Fruit fly (Drosophila melanogaster) whole organism, embryonic: ENCODE measurements around the gene CG5849.

Experiments
- Atf6 ChIP-seq: fragments of 200-800 bp; sonication (Bioruptor generic); IDR thresholded peaks from 2 replicates; pipeline ENCODE4 v1.3.6; 2022; ENCODE audit warnings: missing biosample characterization, missing genetic modification characterization
- Awh ChIP-seq: fragments of 200-800 bp; sonication (Bioruptor generic); IDR thresholded peaks from 2 replicates; pipeline ENCODE4, ENCODE4 v1.3.6; 2022; ENCODE audit warnings: missing biosample characterization, missing genetic modification characterization
- Bdp1 ChIP-seq: fragments of 200-800 bp; sonication (Bioruptor generic); optimal IDR thresholded peaks from 3 replicates; lab custom pipeline; 2016; ENCODE audit warnings: missing biosample characterization, missing genetic modification characterization
- CG10543 ChIP-seq: fragments of 200-800 bp; sonication (Bioruptor generic); optimal IDR thresholded peaks from 3 replicates; lab custom pipeline; 2017; ENCODE audit warnings: missing biosample characterization, mild to moderate bottlenecking, missing genetic modification characterization, moderate library complexity
- CG11504 ChIP-seq: fragments of 200-800 bp; sonication (Bioruptor generic); optimal IDR thresholded peaks from 3 replicates; lab custom pipeline; 2019; ENCODE audit warnings: missing biosample characterization, mild to moderate bottlenecking, missing genetic modification characterization, moderate library complexity
- CG13424 ChIP-seq: fragments of 200-800 bp; sonication (Bioruptor generic); optimal IDR thresholded peaks from 2 replicates; lab custom pipeline; 2019; ENCODE audit warnings: missing biosample characterization, mild to moderate bottlenecking, missing genetic modification characterization, moderate library complexity
- CG13775 ChIP-seq: fragments of 200-800 bp; sonication (Bioruptor generic); optimal IDR thresholded peaks from 3 replicates; lab custom pipeline; 2017; ENCODE audit warnings: missing biosample characterization, mild to moderate bottlenecking, missing genetic modification characterization
- CG15011 ChIP-seq: fragments of 200-800 bp; sonication (Bioruptor generic); optimal IDR thresholded peaks from 3 replicates; lab custom pipeline; 2018; ENCODE audit warnings: missing biosample characterization, mild to moderate bottlenecking, missing genetic modification characterization
- CG17829 ChIP-seq: fragments of 200-800 bp; optimal IDR thresholded peaks from 2 replicates; lab custom pipeline; 2019; ENCODE audit warnings: missing biosample characterization, mild to moderate bottlenecking, missing genetic modification characterization, moderate library complexity
- CG18476 ChIP-seq: fragments of 200-800 bp; sonication (Bioruptor generic); optimal IDR thresholded peaks from 2 replicates; lab custom pipeline; 2016; ENCODE audit warnings: missing biosample characterization, mild to moderate bottlenecking, missing genetic modification characterization
- CG30020 ChIP-seq: fragments of 200-800 bp; optimal IDR thresholded peaks from 2 replicates; lab custom pipeline; 2019; ENCODE audit warnings: missing biosample characterization, mild to moderate bottlenecking, missing genetic modification characterization, moderate library complexity
- CG4707 ChIP-seq: fragments of 200-800 bp; sonication (Bioruptor generic); optimal IDR thresholded peaks from 2 replicates; lab custom pipeline; 2018; ENCODE audit warnings: missing biosample characterization, mild to moderate bottlenecking, missing genetic modification characterization, moderate library complexity
- CG4820 ChIP-seq: fragments of 200-800 bp; sonication (Bioruptor generic); optimal IDR thresholded peaks from 3 replicates; lab custom pipeline; 2016; ENCODE audit warnings: missing biosample characterization, missing genetic modification characterization
- CG5180 ChIP-seq: fragments of 200-800 bp; sonication (Bioruptor generic); optimal IDR thresholded peaks from 3 replicates; lab custom pipeline; 2017; ENCODE audit warnings: missing biosample characterization, missing genetic modification characterization, mild to moderate bottlenecking, moderate library complexity, missing genetic modification reagents
- CG7786 ChIP-seq: fragments of 200-800 bp; sonication (Bioruptor generic); optimal IDR thresholded peaks from 2 replicates; lab custom pipeline; 2016; ENCODE audit warnings: missing biosample characterization, missing genetic modification characterization
- CG9876 ChIP-seq: fragments of 200-800 bp; sonication (Bioruptor generic); optimal IDR thresholded peaks from 2 replicates; lab custom pipeline; 2016; ENCODE audit warnings: missing biosample characterization, missing genetic modification characterization
- Doc2 ChIP-seq: fragments of 200-800 bp; sonication (Bioruptor generic); IDR thresholded peaks from 2 replicates; pipeline ENCODE4 v1.3.6; 2022; ENCODE audit warnings: missing biosample characterization, missing genetic modification characterization
- E2f2 ChIP-seq: fragments of 200-800 bp; sonication (Bioruptor generic); IDR thresholded peaks from 2 replicates; pipeline ENCODE4 v1.3.6; 2022; ENCODE audit warnings: missing biosample characterization, missing genetic modification characterization
- ERR ChIP-seq: fragments of 200-800 bp; sonication (Bioruptor generic); optimal IDR thresholded peaks from 2 replicates; lab custom pipeline; 2016; ENCODE audit warnings: missing biosample characterization, missing genetic modification characterization
- Eip74EF ChIP-seq, 2 experiments: fragments of 200-800 bp in 1 of 2; fragments of >200 bp in 1 of 2; sonication (Bioruptor generic) in 1 of 2; optimal IDR thresholded peaks; 2 replicates each; lab custom pipeline; 2017 to 2019; ENCODE audit warnings: missing biosample characterization in 2 of 2, missing genetic modification characterization in 2 of 2, mild to moderate bottlenecking in 1 of 2, moderate library complexity in 1 of 2
- HmgZ ChIP-seq: fragments of 200-800 bp; sonication (Bioruptor generic); optimal IDR thresholded peaks from 2 replicates; lab custom pipeline; 2018; ENCODE audit warnings: missing biosample characterization, mild to moderate bottlenecking, missing genetic modification characterization
- Hr3 ChIP-seq: fragments of 200-800 bp; sonication (Bioruptor generic); optimal IDR thresholded peaks from 3 replicates; lab custom pipeline; 2016; ENCODE audit warnings: missing biosample characterization, missing genetic modification characterization
- Mad ChIP-seq: fragments of 200-800 bp; sonication (Bioruptor generic); optimal IDR thresholded peaks from 2 replicates; lab custom pipeline; 2016; ENCODE audit warnings: missing biosample characterization, missing genetic modification characterization
- Nf-YB ChIP-seq: fragments of 200-800 bp; sonication (Bioruptor generic); optimal IDR thresholded peaks from 3 replicates; lab custom pipeline; 2019; ENCODE audit warnings: missing biosample characterization, mild to moderate bottlenecking, missing genetic modification characterization, moderate library complexity
- Nf-YC ChIP-seq: fragments of 200-800 bp; optimal IDR thresholded peaks from 3 replicates; lab custom pipeline; 2019; ENCODE audit warnings: missing biosample characterization, mild to moderate bottlenecking, missing genetic modification characterization, moderate library complexity
- Pdp1 ChIP-seq, 2 experiments: fragments of 200-800 bp; sonication (Bioruptor generic); optimal IDR thresholded peaks; 3 replicates each; lab custom pipeline; 2016; ENCODE audit warnings: missing biosample characterization in 2 of 2, missing genetic modification characterization in 2 of 2, mild to moderate bottlenecking in 1 of 2, moderate library complexity in 1 of 2
- Sox100B ChIP-seq: fragments of 200-800 bp; sonication (Bioruptor generic); optimal IDR thresholded peaks from 3 replicates; lab custom pipeline; 2018; ENCODE audit warnings: missing biosample characterization, mild to moderate bottlenecking, missing genetic modification characterization
- Ssrp ChIP-seq: fragments of 200-800 bp; sonication (Bioruptor generic); optimal IDR thresholded peaks from 2 replicates; lab custom pipeline; 2018; ENCODE audit warnings: missing biosample characterization, mild to moderate bottlenecking, missing genetic modification characterization, moderate library complexity
- az2 ChIP-seq: fragments of 200-800 bp; sonication (Bioruptor generic); optimal IDR thresholded peaks from 3 replicates; lab custom pipeline; 2016; ENCODE audit warnings: missing biosample characterization, missing genetic modification characterization
- cad ChIP-seq: fragments of >200 bp; optimal IDR thresholded peaks from 2 replicates; lab custom pipeline; 2017; ENCODE audit warnings: missing biosample characterization, missing genetic modification characterization
- chif ChIP-seq, 2 experiments: fragments of 200-800 bp; sonication (Bioruptor generic); optimal IDR thresholded peaks; 3 replicates each; lab custom pipeline; 2016; ENCODE audit warnings: missing biosample characterization in 2 of 2, missing genetic modification characterization in 2 of 2
- chn ChIP-seq: fragments of 200-800 bp; sonication (Bioruptor generic); optimal IDR thresholded peaks from 2 replicates; lab custom pipeline; 2016; ENCODE audit warnings: missing biosample characterization, missing genetic modification characterization
- dmrt11E ChIP-seq: fragments of 200-800 bp; sonication (Bioruptor generic); optimal IDR thresholded peaks from 3 replicates; lab custom pipeline; 2018; ENCODE audit warnings: missing biosample characterization, mild to moderate bottlenecking, missing genetic modification characterization, moderate library complexity
- fd3F ChIP-seq: fragments of 200-800 bp; sonication (Bioruptor generic); optimal IDR thresholded peaks from 2 replicates; lab custom pipeline; 2018; ENCODE audit warnings: missing biosample characterization, mild to moderate bottlenecking, missing genetic modification characterization, moderate library complexity
- gsb-n ChIP-seq: fragments of 200-800 bp; sonication (Bioruptor generic); optimal IDR thresholded peaks from 3 replicates; lab custom pipeline; 2018; ENCODE audit warnings: missing biosample characterization, mild to moderate bottlenecking, missing genetic modification characterization
- ham ChIP-seq: fragments of 200-800 bp; sonication (Bioruptor generic); IDR thresholded peaks from 2 replicates; pipeline ENCODE4 v1.3.6; 2022; ENCODE audit warnings: missing biosample characterization, missing genetic modification characterization
- lilli ChIP-seq: fragments of 200-800 bp; sonication (Bioruptor generic); optimal IDR thresholded peaks from 3 replicates; lab custom pipeline; 2016; ENCODE audit warnings: missing biosample characterization, missing genetic modification characterization
- lola ChIP-seq, 3 experiments: fragments of >200 bp in 2 of 3; fragments of 200-800 bp in 1 of 3; sonication (Bioruptor generic) in 1 of 3; optimal IDR thresholded peaks; 2 replicates each; lab custom pipeline; 2017 to 2019; ENCODE audit warnings: missing biosample characterization in 3 of 3, missing genetic modification characterization in 3 of 3, mild to moderate bottlenecking in 1 of 3, moderate library complexity in 1 of 3
- mam ChIP-seq: fragments of 200-800 bp; sonication (Bioruptor generic); optimal IDR thresholded peaks from 3 replicates; lab custom pipeline; 2016; ENCODE audit warnings: missing biosample characterization, missing genetic modification characterization
- nerfin-1 ChIP-seq: fragments of 200-800 bp; sonication (Bioruptor generic); optimal IDR thresholded peaks from 3 replicates; lab custom pipeline; 2019; ENCODE audit warnings: missing biosample characterization, mild to moderate bottlenecking, missing genetic modification characterization, moderate library complexity
- nom ChIP-seq: fragments of 200-800 bp; sonication (Bioruptor generic); optimal IDR thresholded peaks from 2 replicates; lab custom pipeline; 2017; ENCODE audit warnings: missing biosample characterization, missing genetic modification characterization, mild to moderate bottlenecking, moderate library complexity, missing genetic modification reagents
- onecut ChIP-seq: fragments of 200-800 bp; sonication (Bioruptor generic); IDR thresholded peaks from 2 replicates; pipeline ENCODE4 v1.3.6; 2022; ENCODE audit warnings: missing biosample characterization, missing genetic modification characterization
- otp ChIP-seq: fragments of 200-800 bp; sonication (Bioruptor generic); IDR thresholded peaks from 3 replicates; pipeline ENCODE4, ENCODE4 v1.3.6; 2022; ENCODE audit warnings: missing biosample characterization, missing genetic modification characterization
- p53 ChIP-seq: fragments of 200-800 bp; sonication (Bioruptor generic); optimal IDR thresholded peaks from 2 replicates; lab custom pipeline; 2016; ENCODE audit warnings: missing biosample characterization, missing genetic modification characterization
- prd ChIP-seq, 3 experiments: fragments of >200 bp in 2 of 3; fragments of 200-800 bp in 1 of 3; sonication (Bioruptor generic) in 1 of 3; optimal IDR thresholded peaks in 2 of 3; IDR thresholded peaks in 1 of 3; 2 replicates in 2 of 3; 3 replicates in 1 of 3; pipeline versions ENCODE4 v1.3.6 to Lab custom; 2017 to 2022; ENCODE audit warnings: missing biosample characterization in 1 of 3, missing genetic modification characterization in 1 of 3
- tx ChIP-seq: fragments of 200-800 bp; sonication (Bioruptor generic); optimal IDR thresholded peaks from 2 replicates; lab custom pipeline; 2016; ENCODE audit warnings: missing biosample characterization, missing genetic modification characterization
- vvl ChIP-seq: fragments of 200-800 bp; sonication (Bioruptor generic); IDR thresholded peaks from 2 replicates; pipeline ENCODE4 v1.3.6; 2022; ENCODE audit warnings: missing biosample characterization, missing genetic modification characterization
- zen2 ChIP-seq: fragments of 200-800 bp; sonication (Bioruptor generic); IDR thresholded peaks from 3 replicates; pipeline ENCODE4 v1.3.6; 2022; ENCODE audit warnings: missing biosample characterization, missing genetic modification characterization; ENCODE audit not compliant: partially characterized antibody
- zf30C ChIP-seq: fragments of 200-800 bp; sonication (Bioruptor generic); optimal IDR thresholded peaks from 3 replicates; lab custom pipeline; 2018; ENCODE audit warnings: missing biosample characterization, mild to moderate bottlenecking, missing genetic modification characterization

The CG5849 gene

dm6 chr3R:21781448-21781847, 41.5 kb downstream of the CG5849 start (continued):
- no peak for TF ChIP-seq prd (optimal IDR thresholded peaks at IDR 0.05; lab: Kevin White, UChicago)
- peak; percentile 79 for TF ChIP-seq prd (GFP tag; IDR thresholded peaks at IDR 0.05; lab: Robert Waterston, UW)
- peak; percentile 57 for TF ChIP-seq lilli (GFP tag; lab: Kevin White, UChicago)
- TF ChIP-seq cad (GFP tag; lab: Kevin White, UChicago): no peak
- peak; percentile 60 for TF ChIP-seq CG7786 (GFP tag; lab: Kevin White, UChicago)
- peak; percentile 62 for TF ChIP-seq fd3F (GFP tag; lab: Kevin White, UChicago)
- TF ChIP-seq CG17829 (tag; lab: Kevin White, UChicago): peak; percentile 70
- peak; percentile 36; the same call in 1 of the 3 replicates for TF ChIP-seq otp
- peak; percentile 76 for TF ChIP-seq mam (GFP tag; lab: Kevin White, UChicago)
- TF ChIP-seq Awh: no peak
- TF ChIP-seq Doc2 (GFP tag; lab: Robert Waterston, UW): no peak
- peak; percentile 36 for TF ChIP-seq Nf-YB (GFP tag; lab: Kevin White, UChicago)
- TF ChIP-seq CG5180: no peak
- peak; percentile 67 for TF ChIP-seq CG13424 (tag; lab: Kevin White, UChicago)
- TF ChIP-seq CG11504 (tag; lab: Kevin White, UChicago): peak; percentile 78
- TF ChIP-seq CG13775: peak; percentile 56
- no peak for TF ChIP-seq ham
- TF ChIP-seq CG15011 (GFP tag; lab: Kevin White, UChicago): peak; percentile 18
- TF ChIP-seq onecut (GFP tag; lab: Robert Waterston, UW): peak; percentile 31; the same call in 1 of the 2 replicates
- no peak for TF ChIP-seq CG4707
- TF ChIP-seq nom (GFP tag; lab: Kevin White, UChicago): peak; percentile 82
- TF ChIP-seq tx (GFP tag; lab: Kevin White, UChicago): peak; percentile 70
- no peak for TF ChIP-seq zen2
- TF ChIP-seq Mad (GFP tag; lab: Kevin White, UChicago): peak; percentile 51
- TF ChIP-seq CG10543 (GFP tag; lab: Kevin White, UChicago): peak; percentile 7
- TF ChIP-seq p53 (GFP tag; lab: Kevin White, UChicago): no peak
- peak in 1 of 2 experiments; percentile 28 for TF ChIP-seq Eip74EF (GFP tag; optimal IDR thresholded peaks at IDR 0.05; lab: Kevin White, UChicago)
- TF ChIP-seq Ssrp: peak; percentile 59
- no peak for TF ChIP-seq Nf-YC (tag; lab: Kevin White, UChicago)
- TF ChIP-seq nerfin-1 (tag; lab: Kevin White, UChicago): peak; percentile 34
- TF ChIP-seq ERR (GFP tag; lab: Kevin White, UChicago): peak; percentile 1
- TF ChIP-seq HmgZ (tag; lab: Kevin White, UChicago): peak; percentile 23
- peak; percentile 41 for TF ChIP-seq chn
- TF ChIP-seq vvl (GFP tag; lab: Robert Waterston, UW): peak; percentile 65
- TF ChIP-seq Atf6 (GFP tag; lab: Robert Waterston, UW): peak; percentile 82
- peak; percentile 61 for TF ChIP-seq CG4820 (GFP tag; lab: Kevin White, UChicago)
- TF ChIP-seq CG18476 (GFP tag; lab: Kevin White, UChicago): peak; percentile 51
- TF ChIP-seq az2 (GFP tag; lab: Kevin White, UChicago): peak; percentile 63
- peak; percentile 43; the same call in 1 of the 2 replicates for TF ChIP-seq E2f2 (GFP tag; lab: Robert Waterston, UW)
- TF ChIP-seq CG30020 (tag; lab: Kevin White, UChicago): no peak
- TF ChIP-seq zf30C (GFP tag; lab: Kevin White, UChicago): peak; percentile 49
- TF ChIP-seq Bdp1 (GFP tag; lab: Kevin White, UChicago): peak; percentile 51
- peak; percentile 58 for TF ChIP-seq dmrt11E
- TF ChIP-seq gsb-n: peak; percentile 30
- TF ChIP-seq lola (GFP tag; optimal IDR thresholded peaks at IDR 0.05; lab: Kevin White, UChicago): peak in 1 of 3 experiments; percentile 71
- TF ChIP-seq Pdp1 (GFP tag; optimal IDR thresholded peaks at IDR 0.05; lab: Kevin White, UChicago): peak; percentile 36 to 47
- TF ChIP-seq chif (GFP tag; optimal IDR thresholded peaks at IDR 0.05; lab: Kevin White, UChicago): peak; percentile 51 to 66
- TF ChIP-seq Sox100B (GFP tag; lab: Kevin White, UChicago): no peak
- no peak for TF ChIP-seq CG9876 (GFP tag; lab: Kevin White, UChicago)
- TF ChIP-seq Hr3 (GFP tag; lab: Kevin White, UChicago): peak; percentile 55
